Fruit fly (Drosophila melanogaster) whole organism, adult: ENCODE data around the gene HIP-R.
A peak's percentile ranks its signal among the peaks of the same experiment; 100 is the strongest.

ENCODE experiments used
- CG11617 ChIP-seq: fragments of 200-800 bp; sonication (Bioruptor generic); optimal IDR thresholded peaks from 2 replicates; lab custom pipeline; 2017; ENCODE audit warnings: mild to moderate bottlenecking, missing biosample characterization, missing genetic modification reagents, missing genetic modification characterization
- CG12768 ChIP-seq: fragments of 200-800 bp; sonication (Bioruptor generic); optimal IDR thresholded peaks from 2 replicates; lab custom pipeline; 2017; ENCODE audit warnings: missing biosample characterization, missing genetic modification characterization, mild to moderate bottlenecking, moderate library complexity, missing genetic modification reagents
- CG14711 ChIP-seq: fragments of 200-800 bp; sonication (Bioruptor generic); optimal IDR thresholded peaks from 2 replicates; lab custom pipeline; 2018; ENCODE audit warnings: missing biosample characterization, mild to moderate bottlenecking, missing genetic modification characterization, moderate library complexity
- CG1620 ChIP-seq: fragments of 200-800 bp; sonication (Bioruptor generic); optimal IDR thresholded peaks from 2 replicates; lab custom pipeline; 2016; ENCODE audit warnings: missing biosample characterization, missing genetic modification characterization
- CG33017 ChIP-seq: fragments of 200-800 bp; sonication (Bioruptor generic); optimal IDR thresholded peaks from 2 replicates; lab custom pipeline; 2018; ENCODE audit warnings: missing biosample characterization, mild to moderate bottlenecking, missing genetic modification characterization, moderate library complexity
- CG5204 ChIP-seq: fragments of 200-800 bp; sonication (Bioruptor generic); optimal IDR thresholded peaks from 2 replicates; lab custom pipeline; 2016; ENCODE audit warnings: missing biosample characterization, missing genetic modification characterization
- CG7045 ChIP-seq: fragments of 200-800 bp; sonication (Bioruptor generic); optimal IDR thresholded peaks from 2 replicates; lab custom pipeline; 2017; ENCODE audit warnings: missing biosample characterization, mild to moderate bottlenecking, missing genetic modification characterization
- CG7101 ChIP-seq: fragments of 200-800 bp; sonication (Bioruptor generic); optimal IDR thresholded peaks from 2 replicates; lab custom pipeline; 2018; ENCODE audit warnings: missing biosample characterization, mild to moderate bottlenecking, missing genetic modification characterization, moderate library complexity
- Clk ChIP-seq: fragments of 200-800 bp; sonication (Bioruptor generic); optimal IDR thresholded peaks from 2 replicates; lab custom pipeline; 2017; ENCODE audit warnings: missing biosample characterization, missing genetic modification characterization
- Crg-1 ChIP-seq: fragments of 200-800 bp; sonication (Bioruptor generic); optimal IDR thresholded peaks from 2 replicates; lab custom pipeline; 2016; ENCODE audit warnings: missing biosample characterization, missing genetic modification characterization
- Hr96 ChIP-seq: fragments of 200-800 bp; sonication (Bioruptor generic); optimal IDR thresholded peaks from 2 replicates; lab custom pipeline; 2016; ENCODE audit warnings: missing biosample characterization, missing genetic modification characterization
- Mnt ChIP-seq: fragments of 200-800 bp; sonication (Bioruptor generic); optimal IDR thresholded peaks from 2 replicates; lab custom pipeline; 2016; ENCODE audit warnings: missing biosample characterization, mild to moderate bottlenecking, missing genetic modification characterization
- bab1 ChIP-seq: fragments of 200-800 bp; sonication (Bioruptor generic); optimal IDR thresholded peaks from 3 replicates; lab custom pipeline; 2019; ENCODE audit warnings: missing biosample characterization, mild to moderate bottlenecking, missing genetic modification characterization, moderate library complexity
- cic ChIP-seq: fragments of 200-800 bp; sonication (Bioruptor generic); optimal IDR thresholded peaks from 2 replicates; lab custom pipeline; 2017; ENCODE audit warnings: missing biosample characterization, mild to moderate bottlenecking, missing genetic modification characterization, moderate library complexity
- cnc ChIP-seq, 2 experiments: fragments of >200 bp; optimal IDR thresholded peaks; 2 replicates each; lab custom pipeline; 2017
- kay ChIP-seq: fragments of 200-800 bp; sonication (Bioruptor generic); peaks from one replicate; lab custom pipeline; 2016; ENCODE audit warnings: missing biosample characterization, missing genetic modification characterization, borderline replicate concordance
- ovo ChIP-seq: fragments of 200-800 bp; sonication (Bioruptor generic); optimal IDR thresholded peaks from 2 replicates; lab custom pipeline; 2016; ENCODE audit warnings: missing biosample characterization, missing genetic modification characterization
- pad ChIP-seq: fragments of 200-800 bp; sonication (Bioruptor generic); optimal IDR thresholded peaks from 3 replicates; lab custom pipeline; 2017; ENCODE audit warnings: missing biosample characterization, missing genetic modification characterization, mild to moderate bottlenecking, moderate library complexity, missing genetic modification reagents
- tj ChIP-seq: fragments of 200-800 bp; sonication (Bioruptor generic); optimal IDR thresholded peaks from 3 replicates; lab custom pipeline; 2017; ENCODE audit warnings: missing biosample characterization, mild to moderate bottlenecking, missing genetic modification characterization, moderate library complexity
- toe ChIP-seq: fragments of 200-800 bp; sonication (Bioruptor generic); optimal IDR thresholded peaks from 2 replicates; lab custom pipeline; 2016; ENCODE audit warnings: missing biosample characterization, missing genetic modification characterization

HIP-R gene

dm6 chrX:3777236-3777635 lies 12.5 kb upstream of the HIP-R start:
- TF ChIP-seq CG7101 (tag; lab: Kevin White, UChicago) (peak; percentile 77), toe (no peak), CG11617 (GFP tag; lab: Kevin White, UChicago) (peak; percentile 70), CG14711 (peak; percentile 46), cic (GFP tag; lab: Kevin White, UChicago) (peak; percentile 91), Mnt (GFP tag; lab: Kevin White, UChicago) (peak; percentile 99), Hr96 (no peak), ovo (GFP tag; lab: Kevin White, UChicago) (peak; percentile 92), kay (peak; percentile 98), CG5204 (GFP tag; lab: Kevin White, UChicago) (no peak), bab1 (peak; percentile 80), cnc (optimal IDR thresholded peaks at IDR 0.05; lab: Kevin White, UChicago) (no peak), CG7045 (peak; percentile 51), CG12768 (GFP tag; lab: Kevin White, UChicago) (peak; percentile 60), Clk (GFP tag; lab: Kevin White, UChicago) (peak; percentile 61), CG33017 (tag; lab: Kevin White, UChicago) (peak; percentile 68), Crg-1 (GFP tag; lab: Kevin White, UChicago) (peak; percentile 74), pad (peak; percentile 72), CG1620 (GFP tag; lab: Kevin White, UChicago) (peak; percentile 61), tj (peak; percentile 94)

dm6 chrX:3778135-3778951 lies 11.4 kb upstream of the HIP-R start:
- TF ChIP-seq CG7045, result no peak
- no peak for TF ChIP-seq CG1620 (GFP tag; lab: Kevin White, UChicago)
- TF ChIP-seq Clk (GFP tag; lab: Kevin White, UChicago), result no peak
- peak; percentile 14 for TF ChIP-seq CG11617 (GFP tag; lab: Kevin White, UChicago)
- no peak for TF ChIP-seq Hr96
- peak; percentile 26 for TF ChIP-seq ovo (GFP tag; lab: Kevin White, UChicago)
- peak; percentile 52 for TF ChIP-seq CG12768 (GFP tag; lab: Kevin White, UChicago)
- no peak for TF ChIP-seq CG14711
- no peak for TF ChIP-seq Crg-1 (GFP tag; lab: Kevin White, UChicago)
- peak; percentile 55 for TF ChIP-seq bab1
- TF ChIP-seq tj, result peak; percentile 96
- peak; percentile 76 for TF ChIP-seq Mnt (GFP tag; lab: Kevin White, UChicago)
- TF ChIP-seq CG5204 (GFP tag; lab: Kevin White, UChicago), result no peak
- TF ChIP-seq toe, result no peak
- TF ChIP-seq kay, result peak; percentile 92
- TF ChIP-seq CG7101 (tag; lab: Kevin White, UChicago), result peak; percentile 48
- TF ChIP-seq CG33017 (tag; lab: Kevin White, UChicago), result no peak
- peak; percentile 81 for TF ChIP-seq cic (GFP tag; lab: Kevin White, UChicago)
- no peak for TF ChIP-seq cnc (optimal IDR thresholded peaks at IDR 0.05; lab: Kevin White, UChicago)
- no peak for TF ChIP-seq pad

dm6 chrX:3778952-3779502 lies 10.7 kb upstream of the HIP-R start:
- TF ChIP-seq CG1620 (GFP tag; lab: Kevin White, UChicago) (no peak), ovo (GFP tag; lab: Kevin White, UChicago) (no peak), CG5204 (GFP tag; lab: Kevin White, UChicago) (no peak), CG33017 (tag; lab: Kevin White, UChicago) (no peak), Mnt (GFP tag; lab: Kevin White, UChicago) (no peak), CG7045 (no peak), pad (peak; percentile 86), CG14711 (peak; percentile 17)

DNA sequence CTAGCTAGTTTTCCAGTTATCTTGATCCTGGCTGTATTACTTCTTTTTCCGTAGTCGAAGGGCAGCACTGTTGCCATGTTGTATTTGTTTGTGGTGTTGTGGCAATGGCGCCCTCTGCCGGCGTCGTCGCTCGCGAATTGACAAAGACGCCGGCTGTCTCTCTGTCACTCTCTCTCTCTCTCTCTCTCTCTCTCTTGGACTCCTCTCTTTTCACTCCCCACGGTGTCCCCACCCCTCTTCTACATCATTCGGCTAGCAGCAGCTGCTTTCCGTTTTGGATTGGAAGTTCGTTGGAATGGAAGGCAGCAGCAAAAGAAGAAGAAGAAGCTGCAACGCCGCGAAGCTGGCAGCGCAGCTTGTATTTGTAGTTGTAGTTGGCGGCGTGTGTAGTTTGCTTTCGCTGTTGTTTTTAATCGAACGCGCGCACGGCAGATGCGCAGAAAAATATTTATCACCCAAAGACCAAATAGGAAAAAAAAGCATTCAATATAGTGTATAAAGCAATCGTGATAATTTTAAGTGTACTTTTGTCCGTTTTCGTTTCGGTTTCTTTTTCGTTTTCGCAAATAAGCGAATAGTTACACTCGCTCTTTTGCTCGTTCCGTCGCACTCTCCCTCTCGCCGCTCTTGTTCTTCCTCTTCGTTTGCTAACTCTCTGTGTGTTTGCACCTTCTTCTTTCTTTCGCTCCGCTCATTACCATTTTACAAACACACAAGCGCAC lies 9.9 kb upstream of the HIP-R start:
- no peak for TF ChIP-seq CG1620 (GFP tag; lab: Kevin White, UChicago)
- TF ChIP-seq toe, result no peak
- TF ChIP-seq ovo (GFP tag; lab: Kevin White, UChicago), result peak; percentile 21
- peak; percentile 24 for TF ChIP-seq CG7101 (tag; lab: Kevin White, UChicago)
- TF ChIP-seq Clk (GFP tag; lab: Kevin White, UChicago), result no peak
- peak; percentile 15 for TF ChIP-seq CG7045
- TF ChIP-seq CG14711, result no peak
- peak; percentile 58 for TF ChIP-seq cic (GFP tag; lab: Kevin White, UChicago)
- no peak for TF ChIP-seq cnc (optimal IDR thresholded peaks at IDR 0.05; lab: Kevin White, UChicago)
- peak; percentile 11 for TF ChIP-seq pad
- peak; percentile 15 for TF ChIP-seq Crg-1 (GFP tag; lab: Kevin White, UChicago)
- peak; percentile 65 for TF ChIP-seq bab1
- peak; percentile 56 for TF ChIP-seq CG11617 (GFP tag; lab: Kevin White, UChicago)
- TF ChIP-seq CG12768 (GFP tag; lab: Kevin White, UChicago), result peak; percentile 33
- TF ChIP-seq CG5204 (GFP tag; lab: Kevin White, UChicago), result no peak
- TF ChIP-seq Hr96, result no peak
- TF ChIP-seq tj, result peak; percentile 77
- no peak for TF ChIP-seq CG33017 (tag; lab: Kevin White, UChicago)
- peak; percentile 49 for TF ChIP-seq Mnt (GFP tag; lab: Kevin White, UChicago)
- TF ChIP-seq kay, result peak; percentile 81

DNA sequence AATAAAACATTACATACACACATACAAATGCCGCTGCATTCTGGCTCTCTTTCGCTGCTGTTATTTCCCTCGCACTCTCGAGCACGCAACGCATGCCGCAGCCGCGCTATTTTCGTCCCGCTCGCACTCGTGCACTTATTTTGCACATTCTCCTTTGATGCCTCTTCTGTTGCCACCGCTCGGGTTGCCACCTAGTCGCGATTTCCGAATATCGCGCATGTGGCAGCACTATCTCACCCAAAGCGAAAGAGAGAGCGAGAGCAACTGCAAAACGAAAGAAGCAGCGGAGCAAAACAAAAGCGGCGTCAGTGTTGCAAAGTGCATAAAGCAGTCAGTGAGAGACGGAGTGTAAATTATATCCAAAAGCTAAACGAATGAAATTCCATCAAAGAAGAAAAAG lies 8.9 kb upstream of the HIP-R start:
- TF ChIP-seq cic (GFP tag; lab: Kevin White, UChicago) (peak; percentile 88), tj (peak; percentile 23), CG7101 (tag; lab: Kevin White, UChicago) (peak; percentile 75), Mnt (GFP tag; lab: Kevin White, UChicago) (peak; percentile 98), pad (peak; percentile 61), bab1 (peak; percentile 71), CG12768 (GFP tag; lab: Kevin White, UChicago) (peak; percentile 41), Hr96 (no peak), CG11617 (GFP tag; lab: Kevin White, UChicago) (no peak), CG5204 (GFP tag; lab: Kevin White, UChicago) (no peak), CG14711 (peak; percentile 60), CG7045 (no peak), kay (peak; percentile 73), CG33017 (tag; lab: Kevin White, UChicago) (peak; percentile 8), toe (no peak), ovo (GFP tag; lab: Kevin White, UChicago) (peak; percentile 18), cnc (optimal IDR thresholded peaks at IDR 0.05; lab: Kevin White, UChicago) (no peak), Clk (GFP tag; lab: Kevin White, UChicago) (no peak), Crg-1 (GFP tag; lab: Kevin White, UChicago) (no peak), CG1620 (GFP tag; lab: Kevin White, UChicago) (peak; percentile 55)
